Worm (Caenorhabditis elegans) whole organism, late embryonic: ENCODE results near the gene gcsh-1.

ENCODE experiments used
- C08G9.2 ChIP-seq: sonication (generic microtip); optimal IDR thresholded peaks from 2 replicates; lab custom pipeline; 2016; ENCODE audit warnings: mild to moderate bottlenecking, missing genetic modification characterization, moderate library complexity, missing compliant biosample characterization
- C38D4.7 ChIP-seq: fragments of 200-800 bp; sonication (Bioruptor generic); optimal IDR thresholded peaks from 2 replicates; lab custom pipeline; 2018; ENCODE audit warnings: mild to moderate bottlenecking, missing genetic modification characterization, moderate library complexity, missing compliant biosample characterization
- K02D7.2 ChIP-seq: sonication (generic microtip); optimal IDR thresholded peaks from 2 replicates; lab custom pipeline; 2017; ENCODE audit warnings: mild to moderate bottlenecking, missing genetic modification characterization, missing compliant biosample characterization
- K09A11.1 ChIP-seq: sonication (generic microtip); optimal IDR thresholded peaks from 2 replicates; lab custom pipeline; 2017; ENCODE audit warnings: antibody characterized with exemption, mild to moderate bottlenecking, missing genetic modification characterization, missing compliant biosample characterization; ENCODE audit not compliant: insufficient read depth
- T23F11.4 ChIP-seq: fragments of 200-800 bp; sonication (Bioruptor generic); optimal IDR thresholded peaks from 2 replicates; lab custom pipeline; 2018; ENCODE audit warnings: mild to moderate bottlenecking, missing genetic modification characterization, missing compliant biosample characterization
- ama-1 ChIP-seq: fragments of 150-350 bp; optimal IDR thresholded peaks from 2 replicates; lab custom pipeline; 2014
- ceh-14 ChIP-seq: sonication (generic microtip); optimal IDR thresholded peaks from 2 replicates; lab custom pipeline; 2016; ENCODE audit warnings: missing genotype, missing genetic modification characterization, missing compliant biosample characterization
- ceh-19 ChIP-seq: fragments of 200-800 bp; sonication (Bioruptor generic); optimal IDR thresholded peaks from 2 replicates; lab custom pipeline; 2018; ENCODE audit warnings: mild to moderate bottlenecking, missing genetic modification characterization, missing compliant biosample characterization
- ceh-2 ChIP-seq: sonication (generic microtip); optimal IDR thresholded peaks from 2 replicates; lab custom pipeline; 2016; ENCODE audit warnings: missing genotype, missing genetic modification characterization, missing compliant biosample characterization
- ceh-22 ChIP-seq: sonication (generic microtip); optimal IDR thresholded peaks from 2 replicates; lab custom pipeline; 2017; ENCODE audit warnings: missing biosample characterization, missing genetic modification characterization
- ceh-45 ChIP-seq: fragments of 200-800 bp; sonication (Bioruptor generic); IDR thresholded peaks from 2 replicates; pipeline ENCODE4 v1.3.6; 2022; ENCODE audit warnings: missing genetic modification reagents, missing genetic modification characterization, missing compliant biosample characterization
- ceh-6 ChIP-seq: fragments of 200-800 bp; sonication (Bioruptor generic); optimal IDR thresholded peaks from 2 replicates; lab custom pipeline; 2018; ENCODE audit warnings: mild to moderate bottlenecking, missing genetic modification characterization, missing compliant biosample characterization
- che-1 ChIP-seq: sonication (generic microtip); optimal IDR thresholded peaks from 2 replicates; lab custom pipeline; 2016; ENCODE audit warnings: mild to moderate bottlenecking, missing genetic modification characterization, missing compliant biosample characterization
- dmd-4 ChIP-seq: sonication (generic microtip); optimal IDR thresholded peaks from 2 replicates; lab custom pipeline; 2016; ENCODE audit warnings: borderline replicate concordance, missing genetic modification characterization, missing compliant biosample characterization
- elt-2 ChIP-seq: sonication (generic microtip); optimal IDR thresholded peaks from 2 replicates; lab custom pipeline; 2016; ENCODE audit warnings: missing genetic modification reagents, missing genetic modification characterization, missing compliant biosample characterization
- ets-4 ChIP-seq: sonication (generic microtip); optimal IDR thresholded peaks from 2 replicates; lab custom pipeline; 2016; ENCODE audit warnings: missing genetic modification characterization, missing compliant biosample characterization
- eyg-1 ChIP-seq: sonication (generic microtip); optimal IDR thresholded peaks from 2 replicates; lab custom pipeline; 2016; ENCODE audit warnings: missing genotype, missing genetic modification characterization, missing compliant biosample characterization
- fax-1 ChIP-seq: sonication (generic microtip); optimal IDR thresholded peaks from 2 replicates; lab custom pipeline; 2016; ENCODE audit warnings: missing genotype, missing genetic modification characterization, missing compliant biosample characterization
- fkh-10 ChIP-seq: fragments of 150-350 bp; optimal IDR thresholded peaks from 2 replicates; lab custom pipeline; 2014; ENCODE audit warnings: missing biosample characterization, missing genetic modification reagents, missing genetic modification characterization
- fkh-6 ChIP-seq: sonication (generic microtip); optimal IDR thresholded peaks from 2 replicates; lab custom pipeline; 2016; ENCODE audit warnings: missing genetic modification characterization, missing compliant biosample characterization
- hlh-30 ChIP-seq: sonication (generic microtip); optimal IDR thresholded peaks from 2 replicates; lab custom pipeline; 2017; ENCODE audit warnings: antibody characterized with exemption, missing genetic modification characterization, missing compliant biosample characterization; ENCODE audit not compliant: insufficient read depth
- hlh-6 ChIP-seq: sonication (generic microtip); optimal IDR thresholded peaks from 2 replicates; lab custom pipeline; 2016; ENCODE audit warnings: missing genotype, missing genetic modification characterization, missing compliant biosample characterization
- madf-2 ChIP-seq: sonication (generic microtip); optimal IDR thresholded peaks from 2 replicates; lab custom pipeline; 2017; ENCODE audit warnings: missing genetic modification characterization, missing compliant biosample characterization
- nfya-1 ChIP-seq: sonication (generic microtip); optimal IDR thresholded peaks from 2 replicates; lab custom pipeline; 2017; ENCODE audit warnings: missing genetic modification characterization, mild to moderate bottlenecking, missing compliant biosample characterization, antibody characterized with exemption, moderate library complexity
- nhr-11 ChIP-seq: fragments of 150-350 bp; optimal IDR thresholded peaks from 2 replicates; lab custom pipeline; 2014; ENCODE audit warnings: missing biosample characterization, missing genetic modification characterization
- npax-4 ChIP-seq: sonication (generic microtip); optimal IDR thresholded peaks from 2 replicates; lab custom pipeline; 2016; ENCODE audit warnings: missing genetic modification characterization, missing compliant biosample characterization
- pat-9 ChIP-seq: fragments of 200-800 bp; sonication (Bioruptor generic); optimal IDR thresholded peaks from 2 replicates; lab custom pipeline; 2018; ENCODE audit warnings: mild to moderate bottlenecking, missing genetic modification characterization, moderate library complexity, missing compliant biosample characterization
- pha-4 ChIP-seq: fragments of 150-350 bp; optimal IDR thresholded peaks from 2 replicates; lab custom pipeline; 2018; ENCODE audit warnings: missing biosample characterization, missing genetic modification reagents, missing genetic modification characterization
- pqm-1 ChIP-seq: sonication (generic microtip); optimal IDR thresholded peaks from 2 replicates; lab custom pipeline; 2016; ENCODE audit warnings: missing genetic modification characterization, missing compliant biosample characterization
- pros-1 ChIP-seq: fragments of 150-350 bp; optimal IDR thresholded peaks from 2 replicates; lab custom pipeline; 2014; ENCODE audit warnings: missing biosample characterization, missing genetic modification reagents, missing genetic modification characterization
- sdc-2 ChIP-seq: sonication (generic microtip); optimal IDR thresholded peaks from 2 replicates; lab custom pipeline; 2016; ENCODE audit warnings: missing genotype, missing genetic modification characterization, missing compliant biosample characterization
- sox-4 ChIP-seq: sonication (generic microtip); optimal IDR thresholded peaks from 2 replicates; lab custom pipeline; 2017; ENCODE audit warnings: mild to moderate bottlenecking, missing genetic modification characterization, inconsistent platforms, missing compliant biosample characterization
- syd-9 ChIP-seq: sonication (generic microtip); optimal IDR thresholded peaks from 2 replicates; lab custom pipeline; 2016; ENCODE audit warnings: mild to moderate bottlenecking, missing genetic modification characterization, moderate library complexity, missing compliant biosample characterization
- ttx-3 ChIP-seq: sonication (generic microtip); optimal IDR thresholded peaks from 2 replicates; lab custom pipeline; 2016; ENCODE audit warnings: missing genetic modification reagents, missing genetic modification characterization, missing compliant biosample characterization
- unc-42 ChIP-seq: sonication (generic microtip); optimal IDR thresholded peaks from 2 replicates; lab custom pipeline; 2016; ENCODE audit warnings: missing genotype, missing genetic modification characterization, missing compliant biosample characterization
- unc-55 ChIP-seq: sonication (generic microtip); optimal IDR thresholded peaks from 2 replicates; lab custom pipeline; 2017; ENCODE audit warnings: missing biosample characterization, missing genetic modification reagents, missing genetic modification characterization
- unc-86 ChIP-seq: sonication (generic microtip); optimal IDR thresholded peaks from 2 replicates; lab custom pipeline; 2016; ENCODE audit warnings: missing genetic modification characterization, missing compliant biosample characterization
- zip-5 ChIP-seq: sonication (generic microtip); optimal IDR thresholded peaks from 2 replicates; lab custom pipeline; 2016; ENCODE audit warnings: missing genetic modification characterization, missing compliant biosample characterization

gcsh-1 gene

ce11 chrX:14499830-14500409 is 15.0 kb downstream of the gcsh-1 start:
- TF ChIP-seq K02D7.2 (tag; lab: Kevin White, UChicago) (no peak), fkh-10 (GFP tag; lab: Kevin White, UChicago) (no peak), ets-4 (no peak), syd-9 (no peak), unc-55 (GFP tag; lab: Kevin White, UChicago) (no peak), hlh-30 (no peak), npax-4 (no peak), ttx-3 (tag; lab: Kevin White, UChicago) (no peak), fkh-6 (tag; lab: Kevin White, UChicago) (no peak), ama-1 (lab: Kevin White, UChicago) (no peak), ceh-2 (no peak), unc-42 (tag; lab: Kevin White, UChicago) (no peak), unc-86 (no peak)

DNA sequence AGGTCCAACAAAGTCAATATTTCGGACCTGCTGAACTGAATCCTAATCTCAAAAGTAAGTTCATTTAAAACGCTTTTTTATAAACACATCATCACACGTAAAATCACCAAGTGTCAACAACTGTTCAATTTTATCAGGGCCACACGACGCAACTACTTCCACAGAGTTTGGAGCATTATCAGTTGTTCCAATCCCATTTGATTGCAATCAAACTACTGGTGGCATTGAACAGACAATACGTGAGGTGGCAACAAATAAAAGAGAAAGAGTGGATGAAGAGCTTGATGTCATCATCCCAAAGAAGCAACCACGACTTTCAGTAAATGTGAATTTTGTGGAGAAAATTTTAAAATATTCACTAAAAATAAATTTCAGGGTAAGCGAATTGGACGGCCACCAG is 18.3 kb downstream of the gcsh-1 start:
- TF ChIP-seq sdc-2 (tag; lab: Kevin White, UChicago) (no peak), che-1 (no peak), elt-2 (tag; lab: Kevin White, UChicago) (peak; percentile 1)

DNA sequence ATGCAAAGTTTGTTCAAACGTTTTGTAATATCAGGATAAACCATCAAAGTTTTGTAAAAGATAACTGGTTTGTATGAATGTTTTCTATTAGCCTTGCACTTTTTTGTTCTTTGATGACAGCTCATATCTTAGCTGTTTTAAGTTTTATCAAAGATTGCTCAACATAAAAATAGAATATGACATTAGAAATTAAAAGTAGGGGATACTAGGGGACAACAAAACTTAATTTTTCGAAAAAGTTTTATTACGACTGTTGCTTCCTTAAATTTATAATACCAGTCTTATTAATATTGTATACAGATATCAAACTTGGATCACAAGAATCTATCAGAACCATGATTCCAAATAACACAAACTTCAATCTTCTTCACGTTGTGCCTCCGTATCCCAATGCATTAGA is 19.1 kb downstream of the gcsh-1 start, which contains the start of gene ztf-14:
Gene ztf-14, plus strand, starts transcription at position 301 of the 400 bp plus-strand sequence.
- TF ChIP-seq nfya-1 (tag; lab: Kevin White, UChicago) (no peak), elt-2 (tag; lab: Kevin White, UChicago) (no peak), C38D4.7 (GFP tag; lab: Kevin White, UChicago) (no peak), K09A11.1 (tag; lab: Kevin White, UChicago) (no peak), madf-2 (tag; lab: Kevin White, UChicago) (no peak), pha-4 (no peak), ceh-22 (tag; lab: Kevin White, UChicago) (no peak), ceh-45 (GFP tag; lab: Robert Waterston, UW) (no peak), ceh-6 (no peak), K02D7.2 (tag; lab: Kevin White, UChicago) (no peak), pqm-1 (tag; lab: Kevin White, UChicago) (no peak)

DNA sequence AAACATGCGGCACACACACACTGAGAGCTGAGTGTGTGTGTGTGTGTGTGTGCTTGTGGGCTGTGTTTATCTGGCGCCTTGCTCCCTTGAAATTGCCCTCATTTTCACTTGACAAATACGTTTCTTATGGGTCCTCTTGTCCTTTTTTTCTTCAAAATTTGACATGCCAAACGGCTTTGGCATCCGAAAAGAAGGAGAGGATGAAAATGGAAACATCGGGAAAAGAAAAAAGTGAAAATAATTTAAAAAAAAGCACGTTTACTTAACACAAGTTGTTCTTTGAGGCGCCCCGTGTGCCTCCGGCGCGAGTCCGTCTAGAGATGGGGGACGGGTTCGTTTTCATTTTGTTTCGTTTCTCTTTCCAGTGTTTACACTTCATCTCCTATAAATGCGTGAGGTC is 19.8 kb downstream of the gcsh-1 start:
- no peak for TF ChIP-seq elt-2 (tag; lab: Kevin White, UChicago)
- TF ChIP-seq unc-86: no peak
- TF ChIP-seq pros-1 (tag; lab: Kevin White, UChicago): no peak
- TF ChIP-seq ceh-19 (GFP tag; lab: Kevin White, UChicago): no peak
- no peak for TF ChIP-seq ceh-14
- no peak for TF ChIP-seq sox-4 (tag; lab: Kevin White, UChicago)
- no peak for TF ChIP-seq K02D7.2 (tag; lab: Kevin White, UChicago)
- TF ChIP-seq eyg-1 (tag; lab: Kevin White, UChicago): no peak
- no peak for TF ChIP-seq zip-5
- TF ChIP-seq hlh-6 (tag; lab: Kevin White, UChicago): no peak
- TF ChIP-seq che-1: no peak
- TF ChIP-seq ceh-22 (tag; lab: Kevin White, UChicago): no peak
- TF ChIP-seq C08G9.2 (tag; lab: Kevin White, UChicago): no peak
- no peak for TF ChIP-seq dmd-4 (tag; lab: Kevin White, UChicago)
- TF ChIP-seq fax-1 (tag; lab: Kevin White, UChicago): no peak
- TF ChIP-seq unc-42 (tag; lab: Kevin White, UChicago): no peak
- TF ChIP-seq pat-9 (tag; lab: Kevin White, UChicago): no peak
- TF ChIP-seq nhr-11 (tag; lab: Kevin White, UChicago): no peak
- TF ChIP-seq T23F11.4 (GFP tag; lab: Kevin White, UChicago): no peak
- no peak for TF ChIP-seq ets-4
